Fruit fly (Drosophila melanogaster) whole organism, embryonic: ENCODE data around the gene CG14153.
A peak's percentile ranks its signal among the peaks of the same experiment; 100 is the strongest.

Experiments
- Atf3 ChIP-seq: fragments of 200-800 bp; sonication (Bioruptor generic); optimal IDR thresholded peaks from 3 replicates; lab custom pipeline; 2016; ENCODE audit warnings: missing biosample characterization, missing genetic modification characterization
- Bgb ChIP-seq: fragments of 200-800 bp; sonication (Bioruptor generic); IDR thresholded peaks from 2 replicates; pipeline ENCODE4 v1.3.6; 2022; ENCODE audit warnings: missing biosample characterization, missing genetic modification characterization; ENCODE audit not compliant: partially characterized antibody
- CG10267 ChIP-seq: fragments of 200-800 bp; sonication (Bioruptor generic); optimal IDR thresholded peaks from 2 replicates; lab custom pipeline; 2018; ENCODE audit warnings: missing biosample characterization, mild to moderate bottlenecking, missing genetic modification characterization, moderate library complexity
- CG11560 ChIP-seq: fragments of 200-800 bp; sonication (Bioruptor generic); IDR thresholded peaks from 3 replicates; pipeline ENCODE4 v1.3.6; 2022; ENCODE audit warnings: missing biosample characterization, missing genetic modification characterization
- CG13287 ChIP-seq: fragments of 200-800 bp; sonication (Bioruptor generic); IDR thresholded peaks from 2 replicates; pipeline ENCODE4 v1.3.6; 2022; ENCODE audit warnings: missing biosample characterization, missing genetic modification characterization; ENCODE audit not compliant: partially characterized antibody
- CG13894 ChIP-seq: fragments of 200-800 bp; sonication (Bioruptor generic); optimal IDR thresholded peaks from 3 replicates; lab custom pipeline; 2018; ENCODE audit warnings: missing biosample characterization, mild to moderate bottlenecking, missing genetic modification characterization, moderate library complexity
- CG1603 ChIP-seq: fragments of 200-800 bp; sonication (Bioruptor generic); optimal IDR thresholded peaks from 2 replicates; lab custom pipeline; 2019; ENCODE audit warnings: missing biosample characterization, mild to moderate bottlenecking, missing genetic modification characterization, moderate library complexity
- CG1832 ChIP-seq: fragments of 200-800 bp; sonication (Bioruptor generic); optimal IDR thresholded peaks from 2 replicates; lab custom pipeline; 2017; ENCODE audit warnings: missing biosample characterization, mild to moderate bottlenecking, missing genetic modification characterization, inconsistent platforms
- CG2202 ChIP-seq: fragments of 200-800 bp; sonication (Bioruptor generic); optimal IDR thresholded peaks from 2 replicates; lab custom pipeline; 2018; ENCODE audit warnings: missing biosample characterization, mild to moderate bottlenecking, missing genetic modification characterization
- CG2889 ChIP-seq: fragments of 200-800 bp; sonication (Bioruptor generic); IDR thresholded peaks from 3 replicates; pipeline ENCODE4 v1.3.6; 2022; ENCODE audit warnings: missing biosample characterization, missing genetic modification characterization
- CG32772 ChIP-seq: fragments of 200-800 bp; sonication (Bioruptor generic); IDR thresholded peaks from 2 replicates; pipeline ENCODE4 v1.3.6; 2022; ENCODE audit warnings: missing biosample characterization, missing genetic modification characterization
- CG34376 ChIP-seq: fragments of 200-800 bp; sonication (Bioruptor generic); optimal IDR thresholded peaks from 2 replicates; lab custom pipeline; 2018; ENCODE audit warnings: missing biosample characterization, mild to moderate bottlenecking, missing genetic modification characterization
- CG42726 ChIP-seq: fragments of 200-800 bp; sonication (Bioruptor generic); IDR thresholded peaks from 2 replicates; pipeline ENCODE4 v1.3.6; 2022; ENCODE audit warnings: missing biosample characterization, missing genetic modification characterization; ENCODE audit not compliant: partially characterized antibody
- CG4282 ChIP-seq: fragments of 200-800 bp; sonication (Bioruptor generic); optimal IDR thresholded peaks from 2 replicates; lab custom pipeline; 2016; ENCODE audit warnings: missing biosample characterization, missing genetic modification characterization
- CG6254 ChIP-seq: fragments of 200-800 bp; sonication (Bioruptor generic); optimal IDR thresholded peaks from 3 replicates; lab custom pipeline; 2017; ENCODE audit warnings: mild to moderate bottlenecking, missing biosample characterization, missing genetic modification reagents, missing genetic modification characterization
- CG6654 ChIP-seq: fragments of 200-800 bp; sonication (Bioruptor generic); optimal IDR thresholded peaks from 2 replicates; lab custom pipeline; 2017; ENCODE audit warnings: missing biosample characterization, mild to moderate bottlenecking, missing genetic modification characterization
- CG8290 ChIP-seq, 3 experiments: fragments of 200-800 bp; sonication (Bioruptor generic); optimal IDR thresholded peaks; 2 replicates each; lab custom pipeline; 2016 to 2019; ENCODE audit warnings: missing biosample characterization in 3 of 3, missing genetic modification characterization in 3 of 3, mild to moderate bottlenecking in 2 of 3, moderate library complexity in 1 of 3
- CG8944 ChIP-seq: fragments of 200-800 bp; sonication (Bioruptor generic); optimal IDR thresholded peaks from 3 replicates; lab custom pipeline; 2016; ENCODE audit warnings: missing biosample characterization, missing genetic modification characterization
- CG9437 ChIP-seq: fragments of 200-800 bp; sonication (Bioruptor generic); optimal IDR thresholded peaks from 2 replicates; lab custom pipeline; 2018; ENCODE audit warnings: missing biosample characterization, mild to moderate bottlenecking, missing genetic modification characterization
- Dp ChIP-seq: fragments of 200-800 bp; sonication (Bioruptor generic); optimal IDR thresholded peaks from 2 replicates; lab custom pipeline; 2018; ENCODE audit warnings: missing biosample characterization, mild to moderate bottlenecking, missing genetic modification characterization, moderate library complexity
- E2f2 ChIP-seq: fragments of 200-800 bp; sonication (Bioruptor generic); IDR thresholded peaks from 2 replicates; pipeline ENCODE4 v1.3.6; 2022; ENCODE audit warnings: missing biosample characterization, missing genetic modification characterization
- ERR ChIP-seq: fragments of 200-800 bp; sonication (Bioruptor generic); optimal IDR thresholded peaks from 2 replicates; lab custom pipeline; 2016; ENCODE audit warnings: missing biosample characterization, missing genetic modification characterization
- Fer1 ChIP-seq: fragments of 200-800 bp; sonication (Bioruptor generic); optimal IDR thresholded peaks from 2 replicates; lab custom pipeline; 2017; ENCODE audit warnings: missing biosample characterization, mild to moderate bottlenecking, missing genetic modification characterization
- HLH54F ChIP-seq: fragments of 200-800 bp; sonication (Bioruptor generic); optimal IDR thresholded peaks from 3 replicates; lab custom pipeline; 2016; ENCODE audit warnings: missing biosample characterization, missing genetic modification characterization
- Hey ChIP-seq: fragments of 200-800 bp; sonication (Bioruptor generic); optimal IDR thresholded peaks from 3 replicates; lab custom pipeline; 2018; ENCODE audit warnings: missing biosample characterization, mild to moderate bottlenecking, missing genetic modification characterization
- MBD-R2 ChIP-seq: fragments of 200-800 bp; sonication (Bioruptor generic); IDR thresholded peaks from 2 replicates; pipeline ENCODE4 v1.3.6; 2022; ENCODE audit warnings: missing biosample characterization, missing genetic modification characterization
- MESR4 ChIP-seq: fragments of 200-800 bp; sonication (Bioruptor generic); optimal IDR thresholded peaks from 2 replicates; lab custom pipeline; 2018; ENCODE audit warnings: missing biosample characterization, mild to moderate bottlenecking, missing genetic modification characterization, moderate library complexity
- Med ChIP-seq: fragments of 200-800 bp; sonication (Bioruptor generic); peaks from one replicate; lab custom pipeline; 2016; ENCODE audit warnings: missing biosample characterization, missing genetic modification characterization, mild to moderate bottlenecking, inconsistent platforms, moderate library complexity
- Tbp ChIP-seq: fragments of >200 bp; optimal IDR thresholded peaks from 2 replicates; lab custom pipeline; 2018; ENCODE audit warnings: missing biosample characterization, missing genetic modification characterization
- Trl ChIP-seq, 3 experiments: fragments of >200 bp in 2 of 3; fragments of 200-800 bp in 1 of 3; sonication (Bioruptor generic) in 1 of 3; optimal IDR thresholded peaks; 2 replicates in 1 of 3; 3 replicates in 2 of 3; lab custom pipeline; 2016 to 2017; ENCODE audit warnings: missing biosample characterization in 1 of 3, missing genetic modification characterization in 1 of 3
- br ChIP-seq: fragments of >200 bp; optimal IDR thresholded peaks from 2 replicates; lab custom pipeline; 2017
- chinmo ChIP-seq: fragments of 200-800 bp; sonication (Bioruptor generic); IDR thresholded peaks from 4 replicates; pipeline ENCODE4 v1.3.6; 2022; ENCODE audit warnings: missing biosample characterization, missing genetic modification characterization; ENCODE audit not compliant: partially characterized antibody
- crp ChIP-seq, 2 experiments: fragments of 200-800 bp; sonication (Bioruptor generic); optimal IDR thresholded peaks; 2 replicates in 1 of 2; 3 replicates in 1 of 2; lab custom pipeline; 2017; ENCODE audit warnings: missing biosample characterization in 2 of 2, missing genetic modification characterization in 2 of 2, mild to moderate bottlenecking in 1 of 2, moderate library complexity in 1 of 2
- disco-r ChIP-seq: fragments of 200-800 bp; sonication (Bioruptor generic); optimal IDR thresholded peaks from 2 replicates; lab custom pipeline; 2016; ENCODE audit warnings: missing biosample characterization, missing genetic modification characterization
- dmrt99B ChIP-seq: fragments of 200-800 bp; sonication (Bioruptor generic); optimal IDR thresholded peaks from 2 replicates; lab custom pipeline; 2018; ENCODE audit warnings: missing biosample characterization, mild to moderate bottlenecking, missing genetic modification characterization, moderate library complexity
- fru ChIP-seq: fragments of >200 bp; optimal IDR thresholded peaks from 2 replicates; lab custom pipeline; 2017
- ftz-f1 ChIP-seq: fragments of 200-800 bp; sonication (Bioruptor generic); optimal IDR thresholded peaks from 2 replicates; lab custom pipeline; 2016; ENCODE audit warnings: missing biosample characterization, missing genetic modification characterization
- grn ChIP-seq: fragments of 200-800 bp; sonication (Bioruptor generic); optimal IDR thresholded peaks from 3 replicates; lab custom pipeline; 2017; ENCODE audit warnings: missing biosample characterization, missing genetic modification characterization
- ham ChIP-seq: fragments of 200-800 bp; sonication (Bioruptor generic); IDR thresholded peaks from 2 replicates; pipeline ENCODE4 v1.3.6; 2022; ENCODE audit warnings: missing biosample characterization, missing genetic modification characterization
- her ChIP-seq: fragments of 200-800 bp; sonication (Bioruptor generic); optimal IDR thresholded peaks from 2 replicates; lab custom pipeline; 2016; ENCODE audit warnings: missing biosample characterization, missing genetic modification characterization
- lbe ChIP-seq: fragments of 200-800 bp; sonication (Bioruptor generic); optimal IDR thresholded peaks from 2 replicates; lab custom pipeline; 2016; ENCODE audit warnings: missing biosample characterization, mild to moderate bottlenecking, missing genetic modification characterization
- pzg ChIP-seq: fragments of 200-800 bp; sonication (Bioruptor generic); optimal IDR thresholded peaks from 3 replicates; lab custom pipeline; 2018; ENCODE audit warnings: missing biosample characterization, mild to moderate bottlenecking, missing genetic modification characterization, moderate library complexity
- sug ChIP-seq: fragments of 200-800 bp; optimal IDR thresholded peaks from 2 replicates; lab custom pipeline; 2019; ENCODE audit warnings: missing biosample characterization, mild to moderate bottlenecking, missing genetic modification characterization, moderate library complexity
- wek ChIP-seq: fragments of 200-800 bp; sonication (Bioruptor generic); optimal IDR thresholded peaks from 3 replicates; lab custom pipeline; 2018; ENCODE audit warnings: missing biosample characterization, mild to moderate bottlenecking, missing genetic modification characterization, moderate library complexity

Gene CG14153

dm6 chr3L:10660744-10661589 lies 17.6 kb downstream of the CG14153 start, which contains the start of the genes CG32066 and CG8003 (continued):
- TF ChIP-seq CG42726: peak; percentile 81
- peak; percentile 87 for TF ChIP-seq CG10267 (tag; lab: Kevin White, UChicago)
- no peak for TF ChIP-seq CG8944 (GFP tag; lab: Kevin White, UChicago)
- no peak for TF ChIP-seq CG1832
- TF ChIP-seq Tbp: no peak
- TF ChIP-seq CG4282: no peak
- TF ChIP-seq Hey (tag; lab: Kevin White, UChicago): no peak
- peak; percentile 46 for TF ChIP-seq CG1603
- no peak for TF ChIP-seq ham (GFP tag; lab: Robert Waterston, UW)
- peak; percentile 90 for TF ChIP-seq Med (GFP tag; lab: Kevin White, UChicago)
- TF ChIP-seq her: no peak
- peak; percentile 61; the same call in 2 of the 4 replicates for TF ChIP-seq chinmo (GFP tag; lab: Robert Waterston, UW)
- TF ChIP-seq Bgb (GFP tag; lab: Robert Waterston, UW): peak; percentile 91
- TF ChIP-seq CG2889: no peak
- no peak for TF ChIP-seq CG6654 (GFP tag; lab: Kevin White, UChicago)
- no peak for TF ChIP-seq CG32772
- no peak for TF ChIP-seq Atf3 (GFP tag; lab: Kevin White, UChicago)
- no peak for TF ChIP-seq Trl (optimal IDR thresholded peaks at IDR 0.05; lab: Kevin White, UChicago)
- no peak for TF ChIP-seq Trl (GFP tag; optimal IDR thresholded peaks at IDR 0.05; lab: Kevin White, UChicago)
- TF ChIP-seq grn (GFP tag; lab: Kevin White, UChicago): peak; percentile 53
- TF ChIP-seq, all 482 proteins: peak for 216

dm6 chr3L:10663190-10663763 lies 19.9 kb downstream of the CG14153 start, which contains the start of gene Adi1:
Gene Adi1, plus strand, starts transcription at chr3L:10663376.
- peak; percentile 62 for TF ChIP-seq ftz-f1 (GFP tag; lab: Kevin White, UChicago)
- peak; percentile 22; the same call in 1 of the 2 replicates for TF ChIP-seq E2f2
- no peak for TF ChIP-seq CG11560 (tag; lab: Robert Waterston, UW)
- no peak for TF ChIP-seq CG9437 (GFP tag; lab: Kevin White, UChicago)
- no peak for TF ChIP-seq CG2202
- TF ChIP-seq fru (lab: Kevin White, UChicago): no peak
- peak in 1 of 2 experiments; percentile 82 for TF ChIP-seq crp (GFP tag; optimal IDR thresholded peaks at IDR 0.05; lab: Kevin White, UChicago)
- peak; percentile 27 for TF ChIP-seq MESR4 (GFP tag; lab: Kevin White, UChicago)
- no peak for TF ChIP-seq CG6254 (GFP tag; lab: Kevin White, UChicago)
- peak; percentile 44 for TF ChIP-seq MBD-R2 (GFP tag; lab: Robert Waterston, UW)
- TF ChIP-seq Fer1: peak; percentile 7
- no peak for TF ChIP-seq CG8290 (GFP tag; optimal IDR thresholded peaks at IDR 0.05; lab: Kevin White, UChicago)
- peak in 1 of 2 experiments; percentile 5 for TF ChIP-seq CG8290 (tag; optimal IDR thresholded peaks at IDR 0.05; lab: Kevin White, UChicago)
- no peak for TF ChIP-seq br (lab: Kevin White, UChicago)
- TF ChIP-seq wek (GFP tag; lab: Kevin White, UChicago): peak; percentile 69
- peak; percentile 31 for TF ChIP-seq Dp (GFP tag; lab: Kevin White, UChicago)
- TF ChIP-seq HLH54F (GFP tag; lab: Kevin White, UChicago): no peak
- no peak for TF ChIP-seq dmrt99B (tag; lab: Kevin White, UChicago)
- no peak for TF ChIP-seq Tbp
- no peak for TF ChIP-seq disco-r
- peak; percentile 17 for TF ChIP-seq sug
- peak; percentile 13 for TF ChIP-seq pzg (GFP tag; lab: Kevin White, UChicago)
- peak; percentile 22 for TF ChIP-seq grn (GFP tag; lab: Kevin White, UChicago)
- TF ChIP-seq CG13287 (GFP tag; lab: Robert Waterston, UW): peak; percentile 27
- TF ChIP-seq CG34376 (GFP tag; lab: Kevin White, UChicago): peak; percentile 50
- peak; percentile 28 for TF ChIP-seq lbe (GFP tag; lab: Kevin White, UChicago)
- peak; percentile 14 for TF ChIP-seq CG13894 (tag; lab: Kevin White, UChicago)
- peak; percentile 49 for TF ChIP-seq ERR (GFP tag; lab: Kevin White, UChicago)
